Worm (Caenorhabditis elegans) whole organism, early embryonic: ENCODE results near the gene lipl-7.

Source experiments
- aly-1 ChIP-seq: sonication (generic microtip); optimal IDR thresholded peaks from 2 replicates; lab custom pipeline; 2016; ENCODE audit warnings: missing genetic modification characterization, missing compliant biosample characterization
- ama-1 ChIP-seq: fragments of 150-350 bp; optimal IDR thresholded peaks from 2 replicates; lab custom pipeline; 2014

DNA sequence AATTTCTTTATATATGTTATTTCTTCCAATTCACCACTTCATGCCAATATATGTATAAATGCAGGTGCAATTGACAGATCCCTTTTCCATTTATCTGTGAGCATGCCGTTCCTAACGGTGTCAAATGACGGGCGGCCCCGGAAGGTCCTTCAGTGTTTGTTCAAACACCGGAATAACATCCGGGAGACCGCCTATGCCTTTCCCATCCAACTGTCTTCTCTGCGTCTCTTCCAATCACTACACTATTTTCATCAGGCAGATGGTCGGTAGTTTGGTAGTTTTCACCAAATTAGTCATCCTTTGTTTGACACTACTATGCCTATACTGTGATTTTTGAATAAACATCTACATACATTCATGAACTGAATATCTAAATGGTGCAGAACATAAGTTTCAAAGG lies 51.0 kb downstream of the lipl-7 start:
- TF ChIP-seq ama-1 (lab: Kevin White, UChicago) (no peak), aly-1 (tag; lab: Kevin White, UChicago) (no peak)
